Worm (Caenorhabditis elegans): ENCODE data around the gene F17C8.3.

ce11 chrIII:4720620-4721227 is 11.0 kb upstream of the F17C8.3 start, which contains the start of gene emb-5:
- TF ChIP-seq nhr-11 (tag; optimal IDR thresholded peaks at IDR 0.05) (no peak), aly-2 (tag; optimal IDR thresholded peaks at IDR 0.05) (no peak), ztf-11 (tag; optimal IDR thresholded peaks at IDR 0.05) (no peak), fos-1 (tag; optimal IDR thresholded peaks at IDR 0.05) (no peak), pqm-1 (tag; optimal IDR thresholded peaks at IDR 0.05) (no peak), fkh-10 (GFP tag; optimal IDR thresholded peaks at IDR 0.05) (no peak), nhr-28 (tag; optimal IDR thresholded peaks at IDR 0.05) (no peak), ztf-4 (tag; optimal IDR thresholded peaks at IDR 0.05) (no peak), nhr-67 (tag; optimal IDR thresholded peaks at IDR 0.05) (no peak), egl-27 (tag; optimal IDR thresholded peaks at IDR 0.05) (no peak), unc-62 (GFP tag; optimal IDR thresholded peaks at IDR 0.05) (no peak), nhr-12 (tag; optimal IDR thresholded peaks at IDR 0.05) (no peak), lsy-12 (tag; optimal IDR thresholded peaks at IDR 0.05) (no peak)

Measured in whole organism, L3 larva.